Worm (Caenorhabditis elegans): ENCODE results near the gene M199.134.

The M199.134 gene

ce11 chrIV:15068818-15069217 lies 44.2 kb downstream of the M199.134 start, which contains the start of gene srt-48:
srt-48 (minus strand) TSS chrIV:15068918.
- no peak for TF ChIP-seq unc-62 (GFP tag; optimal IDR thresholded peaks at IDR 0.05)

- no peak for TF ChIP-seq unc-62 (GFP tag; optimal IDR thresholded peaks at IDR 0.05)
Measured at ce11 chrIV:15065653-15066052, 47.4 kb downstream of the M199.134 start, which contains the start of gene Y41E3.18. Y41E3.18 (minus strand) TSS chrIV:15065753.

ce11 chrIV:15063789-15064188 lies 49.2 kb downstream of the M199.134 start:
- no peak for TF ChIP-seq unc-62 (GFP tag; optimal IDR thresholded peaks at IDR 0.05)
